Fruit fly (Drosophila melanogaster) whole organism, embryonic: ENCODE results near the gene Cpr67Fa2.
A peak's percentile ranks its signal among the peaks of the same experiment; 100 is the strongest.

ENCODE experiments used
- Antp ChIP-seq: fragments of 200-800 bp; sonication (Bioruptor generic); optimal IDR thresholded peaks from 3 replicates; lab custom pipeline; 2016; ENCODE audit warnings: missing biosample characterization, missing genetic modification characterization
- CG11696 ChIP-seq: fragments of 200-800 bp; sonication (Bioruptor generic); IDR thresholded peaks from 2 replicates; pipeline ENCODE4 v1.3.6; 2022; ENCODE audit warnings: missing biosample characterization, missing genetic modification characterization
- CG12104 ChIP-seq: fragments of 200-800 bp; sonication (Bioruptor generic); optimal IDR thresholded peaks from 3 replicates; lab custom pipeline; 2016; ENCODE audit warnings: missing biosample characterization, missing genetic modification characterization
- CG12769 ChIP-seq: fragments of 200-800 bp; sonication (Bioruptor generic); optimal IDR thresholded peaks from 2 replicates; lab custom pipeline; 2019; ENCODE audit warnings: missing biosample characterization, mild to moderate bottlenecking, missing genetic modification characterization, moderate library complexity
- CG13287 ChIP-seq: fragments of 200-800 bp; sonication (Bioruptor generic); IDR thresholded peaks from 2 replicates; pipeline ENCODE4 v1.3.6; 2022; ENCODE audit warnings: missing biosample characterization, missing genetic modification characterization; ENCODE audit not compliant: partially characterized antibody
- CG15269 ChIP-seq: fragments of 200-800 bp; sonication (Bioruptor generic); optimal IDR thresholded peaks from 2 replicates; lab custom pipeline; 2018; ENCODE audit warnings: missing biosample characterization, mild to moderate bottlenecking, missing genetic modification characterization, moderate library complexity
- CG15696 ChIP-seq: fragments of 200-800 bp; sonication (Bioruptor generic); optimal IDR thresholded peaks from 2 replicates; lab custom pipeline; 2019; ENCODE audit warnings: missing biosample characterization, mild to moderate bottlenecking, missing genetic modification characterization, moderate library complexity
- CG16779 ChIP-seq: fragments of 200-800 bp; sonication (Bioruptor generic); IDR thresholded peaks from 2 replicates; pipeline ENCODE4 v1.3.6; 2022; ENCODE audit warnings: missing biosample characterization, missing genetic modification characterization
- CG18476 ChIP-seq: fragments of 200-800 bp; sonication (Bioruptor generic); optimal IDR thresholded peaks from 2 replicates; lab custom pipeline; 2016; ENCODE audit warnings: missing biosample characterization, mild to moderate bottlenecking, missing genetic modification characterization
- CG2129 ChIP-seq: fragments of 200-800 bp; sonication (Bioruptor generic); IDR thresholded peaks from 2 replicates; pipeline ENCODE4 v1.3.6; 2022; ENCODE audit warnings: missing biosample characterization, missing genetic modification characterization; ENCODE audit not compliant: partially characterized antibody
- CG2712 ChIP-seq: fragments of 200-800 bp; optimal IDR thresholded peaks from 3 replicates; lab custom pipeline; 2019; ENCODE audit warnings: missing biosample characterization, mild to moderate bottlenecking, missing genetic modification characterization, moderate library complexity
- CG3065 ChIP-seq: fragments of 200-800 bp; sonication (Bioruptor generic); optimal IDR thresholded peaks from 2 replicates; lab custom pipeline; 2016; ENCODE audit warnings: missing biosample characterization, missing genetic modification characterization
- CG31224 ChIP-seq: fragments of 200-800 bp; sonication (Bioruptor generic); IDR thresholded peaks from 2 replicates; pipeline ENCODE4 v1.3.6; 2022; ENCODE audit warnings: missing biosample characterization, missing genetic modification characterization
- CG31388 ChIP-seq: fragments of 200-800 bp; sonication (Bioruptor generic); optimal IDR thresholded peaks from 2 replicates; lab custom pipeline; 2016; ENCODE audit warnings: missing biosample characterization, missing genetic modification characterization
- CG3281 ChIP-seq: fragments of 200-800 bp; sonication (Bioruptor generic); optimal IDR thresholded peaks from 3 replicates; lab custom pipeline; 2017; ENCODE audit warnings: missing biosample characterization, mild to moderate bottlenecking, missing genetic modification characterization
- CG7372 ChIP-seq: fragments of 200-800 bp; sonication (Bioruptor generic); IDR thresholded peaks from 2 replicates; pipeline ENCODE4 v1.3.6; 2022; ENCODE audit warnings: missing biosample characterization, missing genetic modification characterization
- D19B ChIP-seq: fragments of 200-800 bp; sonication (Bioruptor generic); optimal IDR thresholded peaks from 2 replicates; lab custom pipeline; 2017; ENCODE audit warnings: missing biosample characterization, mild to moderate bottlenecking, missing genetic modification characterization
- E2f2 ChIP-seq: fragments of 200-800 bp; sonication (Bioruptor generic); IDR thresholded peaks from 2 replicates; pipeline ENCODE4 v1.3.6; 2022; ENCODE audit warnings: missing biosample characterization, missing genetic modification characterization
- Fer1 ChIP-seq: fragments of 200-800 bp; sonication (Bioruptor generic); optimal IDR thresholded peaks from 2 replicates; lab custom pipeline; 2017; ENCODE audit warnings: missing biosample characterization, mild to moderate bottlenecking, missing genetic modification characterization
- Gsc ChIP-seq: fragments of 200-800 bp; sonication (Bioruptor generic); IDR thresholded peaks from 2 replicates; pipeline ENCODE4 v1.3.6; 2022; ENCODE audit warnings: missing biosample characterization, missing genetic modification characterization
- HLH3B ChIP-seq: fragments of 200-800 bp; sonication (Bioruptor generic); IDR thresholded peaks from 2 replicates; pipeline ENCODE4 v1.3.6; 2022; ENCODE audit warnings: missing biosample characterization, missing genetic modification characterization
- HLH4C ChIP-seq: fragments of 200-800 bp; sonication (Bioruptor generic); IDR thresholded peaks from 3 replicates; pipeline ENCODE4 v1.3.6; 2022; ENCODE audit warnings: missing biosample characterization, missing genetic modification characterization; ENCODE audit not compliant: partially characterized antibody
- Jarid2 ChIP-seq: fragments of 200-800 bp; sonication (Bioruptor generic); optimal IDR thresholded peaks from 3 replicates; lab custom pipeline; 2017; ENCODE audit warnings: mild to moderate bottlenecking, missing biosample characterization, missing genetic modification reagents, missing genetic modification characterization
- MESR4 ChIP-seq: fragments of 200-800 bp; sonication (Bioruptor generic); optimal IDR thresholded peaks from 2 replicates; lab custom pipeline; 2018; ENCODE audit warnings: missing biosample characterization, mild to moderate bottlenecking, missing genetic modification characterization, moderate library complexity
- MTF-1 ChIP-seq: fragments of 200-800 bp; sonication (Bioruptor generic); optimal IDR thresholded peaks from 2 replicates; lab custom pipeline; 2018; ENCODE audit warnings: missing biosample characterization, mild to moderate bottlenecking, missing genetic modification characterization, borderline replicate concordance
- Rfx ChIP-seq: fragments of 200-800 bp; sonication (Bioruptor generic); IDR thresholded peaks from 2 replicates; pipeline ENCODE4 v1.3.6; 2022; ENCODE audit warnings: missing biosample characterization, missing genetic modification characterization
- Taf1 ChIP-seq: fragments of 200-800 bp; sonication (Bioruptor generic); IDR thresholded peaks from 2 replicates; pipeline ENCODE4 v1.3.6; 2022; ENCODE audit warnings: missing biosample characterization, missing genetic modification characterization
- ase ChIP-seq: fragments of 200-800 bp; sonication (Bioruptor generic); IDR thresholded peaks from 3 replicates; pipeline ENCODE4 v1.3.6; 2022; ENCODE audit warnings: missing biosample characterization, missing genetic modification characterization
- ash1 ChIP-seq: fragments of 200-800 bp; sonication (Bioruptor generic); optimal IDR thresholded peaks from 2 replicates; lab custom pipeline; 2018; ENCODE audit warnings: missing biosample characterization, mild to moderate bottlenecking, missing genetic modification characterization
- da ChIP-seq: fragments of 200-800 bp; sonication (Bioruptor generic); optimal IDR thresholded peaks from 2 replicates; lab custom pipeline; 2016; ENCODE audit warnings: missing biosample characterization, missing genetic modification characterization
- danr ChIP-seq: fragments of 200-800 bp; sonication (Bioruptor generic); IDR thresholded peaks from 2 replicates; pipeline ENCODE4 v1.3.6; 2022; ENCODE audit warnings: missing biosample characterization, missing genetic modification characterization
- dmrt99B ChIP-seq: fragments of 200-800 bp; sonication (Bioruptor generic); optimal IDR thresholded peaks from 2 replicates; lab custom pipeline; 2018; ENCODE audit warnings: missing biosample characterization, mild to moderate bottlenecking, missing genetic modification characterization, moderate library complexity
- fd3F ChIP-seq: fragments of 200-800 bp; sonication (Bioruptor generic); optimal IDR thresholded peaks from 2 replicates; lab custom pipeline; 2018; ENCODE audit warnings: missing biosample characterization, mild to moderate bottlenecking, missing genetic modification characterization, moderate library complexity
- gce ChIP-seq: fragments of 200-800 bp; sonication (Bioruptor generic); IDR thresholded peaks from 3 replicates; pipeline ENCODE4 v1.3.6; 2022; ENCODE audit warnings: missing biosample characterization, missing genetic modification characterization
- gsb-n ChIP-seq: fragments of 200-800 bp; sonication (Bioruptor generic); optimal IDR thresholded peaks from 3 replicates; lab custom pipeline; 2018; ENCODE audit warnings: missing biosample characterization, mild to moderate bottlenecking, missing genetic modification characterization
- hth ChIP-seq: fragments of >200 bp; optimal IDR thresholded peaks from 2 replicates; lab custom pipeline; 2017; ENCODE audit warnings: inconsistent platforms
- knrl ChIP-seq: fragments of 200-800 bp; sonication (Bioruptor generic); IDR thresholded peaks from 3 replicates; pipeline ENCODE4 v1.3.6; 2022; ENCODE audit warnings: missing biosample characterization, missing genetic modification characterization; ENCODE audit not compliant: partially characterized antibody
- lov ChIP-seq, 2 experiments: fragments of 200-800 bp in 1 of 2; fragments of >200 bp in 1 of 2; sonication (Bioruptor generic) in 1 of 2; IDR thresholded peaks in 1 of 2; optimal IDR thresholded peaks in 1 of 2; 2 replicates in 1 of 2; 3 replicates in 1 of 2; pipeline versions ENCODE4 v1.3.6 to Lab custom; 2017 to 2022; ENCODE audit warnings: missing biosample characterization in 1 of 2, missing genetic modification characterization in 1 of 2
- otp ChIP-seq: fragments of 200-800 bp; sonication (Bioruptor generic); IDR thresholded peaks from 3 replicates; pipeline ENCODE4, ENCODE4 v1.3.6; 2022; ENCODE audit warnings: missing biosample characterization, missing genetic modification characterization
- repo ChIP-seq: fragments of 200-800 bp; sonication (Bioruptor generic); optimal IDR thresholded peaks from 2 replicates; lab custom pipeline; 2016; ENCODE audit warnings: missing biosample characterization, missing genetic modification characterization
- run ChIP-seq: fragments of 200-800 bp; sonication (Bioruptor generic); optimal IDR thresholded peaks from 3 replicates; lab custom pipeline; 2018; ENCODE audit warnings: missing biosample characterization, mild to moderate bottlenecking, missing genetic modification characterization
- sc ChIP-seq, 3 experiments: fragments of >200 bp in 2 of 3; fragments of 200-800 bp in 1 of 3; sonication (Bioruptor generic) in 1 of 3; optimal IDR thresholded peaks; 2 replicates in 2 of 3; 3 replicates in 1 of 3; lab custom pipeline; 2017; ENCODE audit warnings: mild to moderate bottlenecking in 1 of 3, missing biosample characterization in 1 of 3, missing genetic modification characterization in 1 of 3, missing genetic modification reagents in 1 of 3
- schlank ChIP-seq: fragments of 200-800 bp; sonication (Bioruptor generic); optimal IDR thresholded peaks from 2 replicates; lab custom pipeline; 2018; ENCODE audit warnings: missing biosample characterization, mild to moderate bottlenecking, missing genetic modification characterization
- slbo ChIP-seq: fragments of 200-800 bp; sonication (Bioruptor generic); IDR thresholded peaks from 2 replicates; pipeline ENCODE4 v1.3.6; 2022; ENCODE audit warnings: missing biosample characterization, missing genetic modification characterization
- stwl ChIP-seq: fragments of 200-800 bp; sonication (Bioruptor generic); optimal IDR thresholded peaks from 3 replicates; lab custom pipeline; 2018; ENCODE audit warnings: missing biosample characterization, mild to moderate bottlenecking, missing genetic modification characterization, moderate library complexity
- sug ChIP-seq: fragments of 200-800 bp; optimal IDR thresholded peaks from 2 replicates; lab custom pipeline; 2019; ENCODE audit warnings: missing biosample characterization, mild to moderate bottlenecking, missing genetic modification characterization, moderate library complexity
- tna ChIP-seq: fragments of 200-800 bp; sonication (Bioruptor generic); IDR thresholded peaks from 2 replicates; pipeline ENCODE4 v1.3.6; 2022; ENCODE audit warnings: missing biosample characterization, missing genetic modification characterization; ENCODE audit not compliant: partially characterized antibody
- trh ChIP-seq: fragments of 200-800 bp; sonication (Bioruptor generic); optimal IDR thresholded peaks from 2 replicates; lab custom pipeline; 2016; ENCODE audit warnings: missing biosample characterization, missing genetic modification characterization
- zen ChIP-seq: fragments of 200-800 bp; sonication (Bioruptor generic); optimal IDR thresholded peaks from 3 replicates; lab custom pipeline; 2018; ENCODE audit warnings: missing biosample characterization, mild to moderate bottlenecking, missing genetic modification characterization, moderate library complexity

The Cpr67Fa2 gene

DNA sequence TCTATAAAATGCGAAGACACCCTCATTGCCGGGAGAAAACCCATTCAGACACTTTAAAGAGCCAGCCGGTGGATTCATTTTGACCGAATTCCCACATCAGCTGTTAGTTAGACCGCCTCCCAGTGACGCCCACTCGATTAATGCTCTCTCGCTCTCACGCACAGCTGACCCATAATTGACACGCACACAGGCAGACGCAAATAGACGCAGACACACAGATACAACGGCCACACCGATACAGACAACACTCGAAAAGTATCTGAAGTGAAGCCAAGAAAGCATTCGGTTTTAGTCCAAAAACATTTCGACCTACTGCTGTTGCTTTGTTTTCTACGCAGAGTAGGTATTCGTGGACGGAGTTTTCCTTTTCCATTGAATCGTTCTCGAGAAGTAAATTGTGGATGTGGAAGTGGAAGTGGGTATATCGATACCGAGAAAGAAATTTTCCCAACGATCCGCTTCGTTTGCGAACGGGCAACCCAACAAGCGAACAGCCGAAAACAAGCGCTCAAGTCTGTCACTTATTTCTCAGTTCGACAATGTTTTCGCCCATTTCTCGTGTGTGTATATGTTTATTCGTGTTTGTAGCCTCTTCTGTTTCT, 31.4 kb upstream of the Cpr67Fa2 start (continued):
- TF ChIP-seq schlank (tag; lab: Kevin White, UChicago): no peak
- no peak for TF ChIP-seq CG31388 (GFP tag; lab: Kevin White, UChicago)
- TF ChIP-seq sc (optimal IDR thresholded peaks at IDR 0.05; lab: Kevin White, UChicago): no peak
- TF ChIP-seq sc (GFP tag; optimal IDR thresholded peaks at IDR 0.05; lab: Kevin White, UChicago): no peak
- no peak for TF ChIP-seq CG15269 (tag; lab: Kevin White, UChicago)
- TF ChIP-seq Fer1 (GFP tag; lab: Kevin White, UChicago): no peak
- no peak for TF ChIP-seq lov (optimal IDR thresholded peaks at IDR 0.05; lab: Kevin White, UChicago)
- 0 out of 3 replicates have a peak, but pooled peaks have one; percentile 58 for TF ChIP-seq lov (GFP tag; IDR thresholded peaks at IDR 0.05; lab: Robert Waterston, UW)
- TF ChIP-seq Rfx (GFP tag; lab: Robert Waterston, UW): no peak
- TF ChIP-seq trh: no peak
- no peak for TF ChIP-seq run
- no peak for TF ChIP-seq Jarid2 (GFP tag; lab: Kevin White, UChicago)
- TF ChIP-seq repo (GFP tag; lab: Kevin White, UChicago): no peak
- TF ChIP-seq CG12769: peak; percentile 69
- peak; percentile 46 for TF ChIP-seq sug
- TF ChIP-seq fd3F (GFP tag; lab: Kevin White, UChicago): no peak
- peak; percentile 43; the same call in 1 of the 2 replicates for TF ChIP-seq CG31224 (GFP tag; lab: Robert Waterston, UW)
- TF ChIP-seq gsb-n: no peak
- no peak for TF ChIP-seq CG15696 (tag; lab: Kevin White, UChicago)
- no peak for TF ChIP-seq da (GFP tag; lab: Kevin White, UChicago)
- no peak for TF ChIP-seq Gsc
- TF ChIP-seq CG3281: peak; percentile 11
- no peak for TF ChIP-seq danr (GFP tag; lab: Robert Waterston, UW)
- 0 out of 3 replicates have a peak, but pooled peaks have one; percentile 10 for TF ChIP-seq gce (GFP tag; lab: Robert Waterston, UW)
- TF ChIP-seq dmrt99B: no peak
- no peak for TF ChIP-seq MTF-1 (GFP tag; lab: Kevin White, UChicago)
- no peak for TF ChIP-seq Antp (GFP tag; lab: Kevin White, UChicago)
- TF ChIP-seq D19B (GFP tag; lab: Kevin White, UChicago): no peak
- TF ChIP-seq ase (GFP tag; lab: Robert Waterston, UW): no peak
- TF ChIP-seq stwl (tag; lab: Kevin White, UChicago): no peak
- TF ChIP-seq CG13287: peak; percentile 7; the same call in 1 of the 2 replicates
- no peak for TF ChIP-seq CG16779
- TF ChIP-seq tna (GFP tag; lab: Robert Waterston, UW): no peak; the same call in 1 of the 2 replicates
- no peak for TF ChIP-seq HLH4C
- TF ChIP-seq zen (tag; lab: Kevin White, UChicago): peak; percentile 68
- TF ChIP-seq HLH3B (GFP tag; lab: Robert Waterston, UW): no peak; the same call in 1 of the 2 replicates
- TF ChIP-seq E2f2 (GFP tag; lab: Robert Waterston, UW): no peak
- no peak for TF ChIP-seq Taf1 (GFP tag; lab: Robert Waterston, UW)
- TF ChIP-seq CG12104 (GFP tag; lab: Kevin White, UChicago): no peak
- peak; percentile 97 for TF ChIP-seq CG3065 (GFP tag; lab: Kevin White, UChicago)
- no peak for TF ChIP-seq CG18476 (GFP tag; lab: Kevin White, UChicago)
- no peak for TF ChIP-seq CG11696 (GFP tag; lab: Robert Waterston, UW)
- TF ChIP-seq slbo (GFP tag; lab: Robert Waterston, UW): no peak; the same call in 1 of the 2 replicates
- TF ChIP-seq knrl (GFP tag; lab: Robert Waterston, UW): no peak
- no peak for TF ChIP-seq hth (lab: Kevin White, UChicago)
- 0 out of 3 replicates have a peak, but pooled peaks have one; percentile 32 for TF ChIP-seq otp (GFP tag; lab: Robert Waterston, UW)
- peak; percentile 62 for TF ChIP-seq ash1 (GFP tag; lab: Kevin White, UChicago)
- TF ChIP-seq CG2712: peak; percentile 11
- TF ChIP-seq CG7372: no peak
- no peak for TF ChIP-seq CG2129 (GFP tag; lab: Robert Waterston, UW)
- no peak for TF ChIP-seq MESR4 (GFP tag; lab: Kevin White, UChicago)
